Worm (Caenorhabditis elegans) whole organism, midembryonic: ENCODE data around the gene ugt-23.

ENCODE experiments used
- T22C8.4 ChIP-seq: fragments of 200-800 bp; sonication (Bioruptor generic); IDR thresholded peaks from 2 replicates; pipeline ENCODE4 v1.3.6; 2022; ENCODE audit warnings: missing genetic modification characterization, missing compliant biosample characterization
- cog-1 ChIP-seq: sonication (generic microtip); optimal IDR thresholded peaks from 2 replicates; lab custom pipeline; 2016; ENCODE audit warnings: missing genetic modification characterization, missing compliant biosample characterization
- flt-1 ChIP-seq: fragments of 200-800 bp; sonication (Bioruptor generic); IDR thresholded peaks from 2 replicates; pipeline ENCODE4 v1.3.6; 2022; ENCODE audit warnings: missing genetic modification characterization, missing compliant biosample characterization
- klf-2 ChIP-seq: fragments of 200-800 bp; sonication (Bioruptor generic); conservative IDR thresholded peaks from 2 replicates; pipeline ENCODE4 v1.3.6; 2022; ENCODE audit warnings: missing genetic modification reagents, missing genetic modification characterization, missing compliant biosample characterization
- med-1 ChIP-seq: sonication (generic microtip); optimal IDR thresholded peaks from 2 replicates; lab custom pipeline; 2017; ENCODE audit warnings: missing genetic modification characterization, mild to moderate bottlenecking, missing compliant biosample characterization, antibody characterized with exemption, missing genetic modification reagents; ENCODE audit not compliant: insufficient read depth
- ref-1 ChIP-seq: fragments of 200-800 bp; sonication (Bioruptor generic); conservative IDR thresholded peaks from 2 replicates; pipeline ENCODE4 v1.3.6; 2022; ENCODE audit warnings: missing genetic modification reagents, missing genetic modification characterization, missing compliant biosample characterization
- tab-1 ChIP-seq: fragments of 200-800 bp; sonication (Bioruptor generic); IDR thresholded peaks from 2 replicates; pipeline ENCODE4 v1.3.6; 2022; ENCODE audit warnings: missing genetic modification characterization, missing compliant biosample characterization
- ztf-23 ChIP-seq: fragments of 200-800 bp; sonication (Bioruptor generic); IDR thresholded peaks from 2 replicates; pipeline ENCODE4 v1.3.6; 2022; ENCODE audit warnings: missing genetic modification reagents, missing genetic modification characterization, missing compliant biosample characterization
- ztf-29 ChIP-seq: fragments of 200-800 bp; sonication (Bioruptor generic); IDR thresholded peaks from 2 replicates; pipeline ENCODE4 v1.3.6; 2022; ENCODE audit warnings: missing genetic modification reagents, missing genetic modification characterization, missing compliant biosample characterization

The ugt-23 gene

ce11 chrX:9940524-9940923 lies 15.6 kb upstream of the ugt-23 start:
- TF ChIP-seq cog-1 (tag; lab: Kevin White, UChicago): no peak
- TF ChIP-seq ztf-23: no peak
- no peak for TF ChIP-seq klf-2 (GFP tag; lab: Robert Waterston, UW)
- TF ChIP-seq tab-1: no peak
- no peak for TF ChIP-seq ztf-29 (GFP tag; lab: Robert Waterston, UW)
- TF ChIP-seq med-1 (GFP tag; lab: Kevin White, UChicago): no peak
- TF ChIP-seq flt-1 (GFP tag; lab: Robert Waterston, UW): no peak
- no peak for TF ChIP-seq ref-1 (GFP tag; lab: Robert Waterston, UW)
- TF ChIP-seq T22C8.4 (GFP tag; lab: Robert Waterston, UW): no peak

ce11 chrX:9938537-9938936 lies 13.6 kb upstream of the ugt-23 start, which contains the start of the genes C17G1.5 and C17G1.14:
Gene C17G1.5 (plus strand): TSS chrX:9938802.
Gene C17G1.14 (plus strand): TSS chrX:9938813.
- TF ChIP-seq cog-1 (tag; lab: Kevin White, UChicago) (no peak), ref-1 (GFP tag; lab: Robert Waterston, UW) (no peak), tab-1 (no peak), med-1 (GFP tag; lab: Kevin White, UChicago) (no peak), klf-2 (GFP tag; lab: Robert Waterston, UW) (no peak), ztf-29 (GFP tag; lab: Robert Waterston, UW) (no peak), flt-1 (GFP tag; lab: Robert Waterston, UW) (no peak), T22C8.4 (GFP tag; lab: Robert Waterston, UW) (no peak), ztf-23 (no peak)

- TF ChIP-seq T22C8.4 (GFP tag; lab: Robert Waterston, UW) (no peak), flt-1 (GFP tag; lab: Robert Waterston, UW) (no peak), ztf-29 (GFP tag; lab: Robert Waterston, UW) (no peak), klf-2 (GFP tag; lab: Robert Waterston, UW) (no peak), tab-1 (no peak), cog-1 (tag; lab: Kevin White, UChicago) (no peak), med-1 (GFP tag; lab: Kevin White, UChicago) (no peak), ztf-23 (no peak), ref-1 (GFP tag; lab: Robert Waterston, UW) (no peak)
Measured at ce11 chrX:9938091-9938490, 13.1 kb upstream of the ugt-23 start.

- TF ChIP-seq ztf-29 (GFP tag; lab: Robert Waterston, UW) (no peak), tab-1 (no peak), med-1 (GFP tag; lab: Kevin White, UChicago) (no peak), ztf-23 (no peak), cog-1 (tag; lab: Kevin White, UChicago) (no peak), klf-2 (GFP tag; lab: Robert Waterston, UW) (no peak), T22C8.4 (GFP tag; lab: Robert Waterston, UW) (no peak)
Measured at ce11 chrX:9934009-9934323, 9.0 kb upstream of the ugt-23 start.

- TF ChIP-seq cog-1 (tag; lab: Kevin White, UChicago) (no peak), T22C8.4 (GFP tag; lab: Robert Waterston, UW) (no peak), flt-1 (GFP tag; lab: Robert Waterston, UW) (no peak), med-1 (GFP tag; lab: Kevin White, UChicago) (no peak), ref-1 (GFP tag; lab: Robert Waterston, UW) (no peak), tab-1 (no peak), ztf-23 (no peak), ztf-29 (GFP tag; lab: Robert Waterston, UW) (no peak), klf-2 (GFP tag; lab: Robert Waterston, UW) (no peak)
Measured at ce11 chrX:9933291-9934008, 8.5 kb upstream of the ugt-23 start.

- TF ChIP-seq med-1 (GFP tag; lab: Kevin White, UChicago): peak; percentile 24
- no peak for TF ChIP-seq ztf-29 (GFP tag; lab: Robert Waterston, UW)
- no peak for TF ChIP-seq tab-1
- TF ChIP-seq flt-1 (GFP tag; lab: Robert Waterston, UW): peak; percentile 79
- TF ChIP-seq cog-1 (tag; lab: Kevin White, UChicago): peak; percentile 60
- TF ChIP-seq ref-1 (GFP tag; lab: Robert Waterston, UW): no peak
- no peak for TF ChIP-seq T22C8.4 (GFP tag; lab: Robert Waterston, UW)
- TF ChIP-seq klf-2 (GFP tag; lab: Robert Waterston, UW): no peak
- peak; percentile 64; the same call in 1 of the 2 replicates for TF ChIP-seq ztf-23
Measured at ce11 chrX:9932226-9932773, 7.3 kb upstream of the ugt-23 start, which contains the start of gene tsp-21. Gene tsp-21 (plus strand): TSS chrX:9932371.

ce11 chrX:9931362-9931761 lies 6.4 kb upstream of the ugt-23 start, which contains the start of gene nra-3:
Gene nra-3 (minus strand): TSS chrX:9931462.
- TF ChIP-seq T22C8.4 (GFP tag; lab: Robert Waterston, UW): no peak
- TF ChIP-seq ztf-23: peak; percentile 54; the same call in 1 of the 2 replicates

- no peak for TF ChIP-seq med-1 (GFP tag; lab: Kevin White, UChicago)
- no peak for TF ChIP-seq T22C8.4 (GFP tag; lab: Robert Waterston, UW)
- TF ChIP-seq cog-1 (tag; lab: Kevin White, UChicago): no peak
- TF ChIP-seq tab-1: no peak
- TF ChIP-seq ztf-29 (GFP tag; lab: Robert Waterston, UW): no peak
- no peak for TF ChIP-seq ref-1 (GFP tag; lab: Robert Waterston, UW)
- TF ChIP-seq flt-1 (GFP tag; lab: Robert Waterston, UW): no peak
- no peak for TF ChIP-seq klf-2 (GFP tag; lab: Robert Waterston, UW)
- no peak for TF ChIP-seq ztf-23
Measured at ce11 chrX:9927993-9928392, 3.0 kb upstream of the ugt-23 start.

- TF ChIP-seq med-1 (GFP tag; lab: Kevin White, UChicago) (no peak), ztf-29 (GFP tag; lab: Robert Waterston, UW) (no peak), flt-1 (GFP tag; lab: Robert Waterston, UW) (no peak), tab-1 (no peak), T22C8.4 (GFP tag; lab: Robert Waterston, UW) (no peak), ref-1 (GFP tag; lab: Robert Waterston, UW) (no peak), klf-2 (GFP tag; lab: Robert Waterston, UW) (no peak), ztf-23 (no peak), cog-1 (tag; lab: Kevin White, UChicago) (no peak)
Measured at ce11 chrX:9921257-9921656, 3.7 kb downstream of the ugt-23 start, which contains the start of gene C17G1.2. Gene C17G1.2 (plus strand): TSS chrX:9921557.
